Worm (Caenorhabditis elegans) whole organism, late embryonic: ENCODE results near the gene F35C8.5.

ENCODE experiments used
- K09A11.1 ChIP-seq: sonication (generic microtip); optimal IDR thresholded peaks from 2 replicates; lab custom pipeline; 2017; ENCODE audit warnings: antibody characterized with exemption, mild to moderate bottlenecking, missing genetic modification characterization, missing compliant biosample characterization; ENCODE audit not compliant: insufficient read depth
- ceh-2 ChIP-seq: sonication (generic microtip); optimal IDR thresholded peaks from 2 replicates; lab custom pipeline; 2016; ENCODE audit warnings: missing genotype, missing genetic modification characterization, missing compliant biosample characterization
- fkh-6 ChIP-seq: sonication (generic microtip); optimal IDR thresholded peaks from 2 replicates; lab custom pipeline; 2016; ENCODE audit warnings: missing genetic modification characterization, missing compliant biosample characterization
- nhr-11 ChIP-seq: fragments of 150-350 bp; optimal IDR thresholded peaks from 2 replicates; lab custom pipeline; 2014; ENCODE audit warnings: missing biosample characterization, missing genetic modification characterization
- pqm-1 ChIP-seq: sonication (generic microtip); optimal IDR thresholded peaks from 2 replicates; lab custom pipeline; 2016; ENCODE audit warnings: missing genetic modification characterization, missing compliant biosample characterization
- rnt-1 ChIP-seq: sonication (generic microtip); optimal IDR thresholded peaks from 2 replicates; lab custom pipeline; 2016; ENCODE audit warnings: missing genetic modification characterization, missing compliant biosample characterization
- ttx-3 ChIP-seq: sonication (generic microtip); optimal IDR thresholded peaks from 2 replicates; lab custom pipeline; 2016; ENCODE audit warnings: missing genetic modification reagents, missing genetic modification characterization, missing compliant biosample characterization
- unc-86 ChIP-seq: sonication (generic microtip); optimal IDR thresholded peaks from 2 replicates; lab custom pipeline; 2016; ENCODE audit warnings: missing genetic modification characterization, missing compliant biosample characterization

- TF ChIP-seq unc-86 = no peak
- no peak for TF ChIP-seq nhr-11 (tag; lab: Kevin White, UChicago)
- no peak for TF ChIP-seq K09A11.1 (tag; lab: Kevin White, UChicago)
- TF ChIP-seq rnt-1 = no peak
- TF ChIP-seq fkh-6 (tag; lab: Kevin White, UChicago) = no peak
- no peak for TF ChIP-seq ceh-2
- TF ChIP-seq pqm-1 (tag; lab: Kevin White, UChicago) = no peak
- TF ChIP-seq ttx-3 (tag; lab: Kevin White, UChicago) = no peak
Observed at ce11 chrX:5347856-5348255, 17.8 kb upstream of the F35C8.5 start.
